Worm (Caenorhabditis elegans): Measurements from ENCODE around the gene Y66A7A.4.

ce11 chrIII:11633444-11633843, 21.0 kb downstream of the Y66A7A.4 start:
- TF ChIP-seq nhr-28 (tag; optimal IDR thresholded peaks at IDR 0.05) = no peak
- TF ChIP-seq fos-1 (tag; optimal IDR thresholded peaks at IDR 0.05) = no peak
- TF ChIP-seq sea-2 (GFP tag; optimal IDR thresholded peaks at IDR 0.05) = no peak
- no peak for TF ChIP-seq elt-3 (tag; optimal IDR thresholded peaks at IDR 0.05)
